Worm (Caenorhabditis elegans) whole organism, late embryonic: ENCODE data around the gene Y46D2A.3.

ENCODE experiments used
- C08G9.2 ChIP-seq: sonication (generic microtip); optimal IDR thresholded peaks from 2 replicates; lab custom pipeline; 2016; ENCODE audit warnings: mild to moderate bottlenecking, missing genetic modification characterization, moderate library complexity, missing compliant biosample characterization
- ceh-9 ChIP-seq: sonication (generic microtip); optimal IDR thresholded peaks from 2 replicates; lab custom pipeline; 2016; ENCODE audit warnings: mild to moderate bottlenecking, missing genetic modification characterization, inconsistent platforms, missing compliant biosample characterization

ce11 chrII:3341989-3342388 lies 15.0 kb upstream of the Y46D2A.3 start, which contains the start of gene F14D2.11:
- no peak for TF ChIP-seq ceh-9 (tag; lab: Kevin White, UChicago)
- TF ChIP-seq C08G9.2 (tag; lab: Kevin White, UChicago) = no peak
